Fruit fly (Drosophila melanogaster): Measurements from ENCODE around the gene Ubi-p63E.

- TF ChIP-seq CG8478 (optimal IDR thresholded peaks at IDR 0.05) (no peak), Dll (optimal IDR thresholded peaks at IDR 0.05) (no peak), psq (optimal IDR thresholded peaks at IDR 0.05) (no peak), usp (GFP tag; optimal IDR thresholded peaks at IDR 0.05) (no peak), pan (optimal IDR thresholded peaks at IDR 0.05) (peak; percentile 8)
These were observed 23.3 kb upstream of the Ubi-p63E start for dm6 chr3L:3926191-3926765.
